Fruit fly (Drosophila melanogaster): ENCODE data around the gene sgg.

sgg gene

DNA sequence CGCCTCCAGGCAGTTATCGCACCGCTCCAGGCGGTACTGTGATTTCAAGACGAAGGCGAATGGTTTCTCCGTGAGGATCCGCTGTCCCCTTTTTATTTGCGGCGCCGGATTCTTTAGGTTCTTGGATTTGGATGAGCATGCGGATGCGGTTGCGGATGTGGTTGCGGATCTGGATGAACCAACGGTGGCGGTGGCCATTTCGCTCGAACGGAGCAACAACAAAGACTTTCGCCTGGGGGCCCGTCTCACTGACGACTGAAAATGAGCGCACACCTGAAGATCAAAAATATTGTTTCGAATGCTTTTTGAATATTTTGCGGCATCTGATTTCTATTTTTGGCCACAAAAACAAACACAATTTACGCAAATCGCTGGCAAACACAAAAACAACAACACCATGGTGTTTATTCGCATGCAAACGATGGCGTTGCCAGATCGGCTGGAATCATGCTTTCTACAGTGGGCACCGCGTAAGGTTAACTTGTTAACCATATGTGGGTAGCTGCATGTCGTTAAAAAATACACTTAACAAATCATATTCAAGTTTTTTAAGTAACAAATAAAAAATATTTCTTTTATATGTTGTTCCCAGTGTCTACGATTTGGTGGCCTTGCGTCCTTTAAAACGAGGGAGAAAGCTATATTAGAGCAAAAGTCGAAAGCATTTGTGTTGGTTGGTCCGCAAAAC is 25.1 kb upstream of the sgg start, which contains the start of gene Smyd3 (continued):
- TF ChIP-seq btn (GFP tag; optimal IDR thresholded peaks at IDR 0.05) (peak; percentile 17), abd-A (tag; optimal IDR thresholded peaks at IDR 0.05) (no peak), Atf3 (GFP tag; optimal IDR thresholded peaks at IDR 0.05) (peak; percentile 42), Xrp1 (GFP tag; IDR thresholded peaks at IDR 0.05) (peak; percentile 88), ab (GFP tag; optimal IDR thresholded peaks at IDR 0.05) (peak; percentile 59), GATAe (GFP tag; conservative IDR thresholded peaks at IDR 0.05) (no peak), CG1832 (GFP tag; optimal IDR thresholded peaks at IDR 0.05) (no peak), dmrt99B (tag; optimal IDR thresholded peaks at IDR 0.05) (no peak), emc (GFP tag; optimal IDR thresholded peaks at IDR 0.05) (no peak), CG17612 (GFP tag; IDR thresholded peaks at IDR 0.05) (peak; percentile 69), Sox100B (GFP tag; optimal IDR thresholded peaks at IDR 0.05) (no peak), Xbp1 (GFP tag; optimal IDR thresholded peaks at IDR 0.05) (peak; percentile 86), CG3281 (GFP tag; optimal IDR thresholded peaks at IDR 0.05) (peak; percentile 64), Dfd (GFP tag; optimal IDR thresholded peaks at IDR 0.05) (no peak), NK7.1 (GFP tag; optimal IDR thresholded peaks at IDR 0.05) (peak; percentile 33), gcm (GFP tag; optimal IDR thresholded peaks at IDR 0.05) (no peak), CG16863 (GFP tag; optimal IDR thresholded peaks at IDR 0.05) (peak; percentile 58), TFAM (GFP tag; optimal IDR thresholded peaks at IDR 0.05) (no peak), HHEX (GFP tag; optimal IDR thresholded peaks at IDR 0.05) (peak; percentile 71), crp (GFP tag; optimal IDR thresholded peaks at IDR 0.05) (peak in 1 of 2 experiments; percentile 34), CG4404 (GFP tag; IDR thresholded peaks at IDR 0.05) (peak; percentile 55), shn (GFP tag; optimal IDR thresholded peaks at IDR 0.05) (peak; percentile 66), Tbp (GFP tag; optimal IDR thresholded peaks at IDR 0.05) (no peak), CG10209 (GFP tag; optimal IDR thresholded peaks at IDR 0.05) (peak; percentile 59), ewg (GFP tag; optimal IDR thresholded peaks at IDR 0.05) (peak; percentile 50), pnt (GFP tag; optimal IDR thresholded peaks at IDR 0.05) (peak; percentile 61), Deaf1 (tag; optimal IDR thresholded peaks at IDR 0.05) (no peak), pzg (GFP tag; optimal IDR thresholded peaks at IDR 0.05) (peak; percentile 43), CG10267 (tag; optimal IDR thresholded peaks at IDR 0.05) (peak; percentile 53), CG1603 (tag; optimal IDR thresholded peaks at IDR 0.05) (peak; percentile 73), crc (GFP tag; optimal IDR thresholded peaks at IDR 0.05) (peak; percentile 58), NfI (GFP tag; optimal IDR thresholded peaks at IDR 0.05) (peak; percentile 75), D19B (GFP tag; optimal IDR thresholded peaks at IDR 0.05) (no peak), grn (GFP tag; optimal IDR thresholded peaks at IDR 0.05) (no peak), Hr3 (GFP tag; optimal IDR thresholded peaks at IDR 0.05) (peak; percentile 72), CG34224 (GFP tag; IDR thresholded peaks at IDR 0.05; ENCODE audit: partially characterized antibody) (no peak), Hey (tag; optimal IDR thresholded peaks at IDR 0.05) (no peak), en (GFP tag; optimal IDR thresholded peaks at IDR 0.05) (peak; percentile 58), CG30431 (GFP tag; optimal IDR thresholded peaks at IDR 0.05) (peak; percentile 62), Hmr (GFP tag; optimal IDR thresholded peaks at IDR 0.05) (peak; percentile 80), Scr (GFP tag; IDR thresholded peaks at IDR 0.05; ENCODE audit: partially characterized antibody) (no peak), Neu2 (GFP tag; optimal IDR thresholded peaks at IDR 0.05; ENCODE audit: borderline replicate concordance) (no peak), B-H1 (GFP tag; IDR thresholded peaks at IDR 0.05) (peak; percentile 72), sd (tag; optimal IDR thresholded peaks at IDR 0.05) (no peak), Lpt (GFP tag; optimal IDR thresholded peaks at IDR 0.05) (no peak), HLH4C (GFP tag; IDR thresholded peaks at IDR 0.05; ENCODE audit: partially characterized antibody) (no peak), toy (GFP tag; IDR thresholded peaks at IDR 0.05) (no peak), sim (GFP tag; IDR thresholded peaks at IDR 0.05) (no peak), NC2β (GFP tag; optimal IDR thresholded peaks at IDR 0.05) (peak; percentile 74), CG5180 (GFP tag; optimal IDR thresholded peaks at IDR 0.05) (no peak)

Data from whole organism, embryonic.